Worm (Caenorhabditis elegans) whole organism, late embryonic: ENCODE results near the gene ZK250.14.

ENCODE experiments used
- ceh-19 ChIP-seq: fragments of 200-800 bp; sonication (Bioruptor generic); optimal IDR thresholded peaks from 2 replicates; lab custom pipeline; 2018; ENCODE audit warnings: mild to moderate bottlenecking, missing genetic modification characterization, missing compliant biosample characterization
- elt-2 ChIP-seq: sonication (generic microtip); optimal IDR thresholded peaks from 2 replicates; lab custom pipeline; 2016; ENCODE audit warnings: missing genetic modification reagents, missing genetic modification characterization, missing compliant biosample characterization
- hlh-15 ChIP-seq: sonication (generic microtip); optimal IDR thresholded peaks from 2 replicates; lab custom pipeline; 2016; ENCODE audit warnings: missing genetic modification characterization, missing compliant biosample characterization
- pqm-1 ChIP-seq: sonication (generic microtip); optimal IDR thresholded peaks from 2 replicates; lab custom pipeline; 2016; ENCODE audit warnings: missing genetic modification characterization, missing compliant biosample characterization

DNA sequence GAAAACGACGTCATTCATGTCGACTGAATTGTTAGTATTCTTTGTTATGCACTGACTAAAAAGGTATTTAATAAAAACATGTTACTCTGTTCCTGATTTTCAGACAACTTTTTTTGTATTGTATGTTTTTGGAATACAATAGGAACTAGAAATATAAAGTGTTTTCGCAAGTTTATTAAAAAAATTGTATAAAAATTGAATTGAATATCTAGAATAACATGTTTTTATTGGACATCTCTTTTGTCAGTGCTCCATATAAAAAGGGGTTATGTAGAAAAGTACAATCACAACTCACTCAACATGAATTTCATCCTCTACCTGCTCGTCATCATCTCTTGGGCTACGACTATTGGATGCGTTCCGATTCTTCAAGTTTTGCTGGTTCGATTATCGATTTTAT, 49.7 kb downstream of the ZK250.14 start, which contains the start of gene C46F9.5:
- TF ChIP-seq elt-2 (no peak), hlh-15 (tag; lab: Kevin White, UChicago) (no peak), pqm-1 (tag; lab: Kevin White, UChicago) (no peak), ceh-19 (no peak)
